Worm (Caenorhabditis elegans): Measurements from ENCODE around the gene adr-2.
A peak's percentile ranks its signal among the peaks of the same experiment; 100 is the strongest.

The adr-2 gene

ce11 chrIII:7195325-7195724, 37.4 kb downstream of the adr-2 start, which contains the start of gene F37C12.18:
F37C12.18 (minus strand) TSS chrIII:7195425.
- TF ChIP-seq aha-1 (tag) (peak; percentile 68), unc-62 (GFP tag; optimal IDR thresholded peaks at IDR 0.05 in 1 of 2) (no peak), unc-62 (tag; optimal IDR thresholded peaks at IDR 0.05) (no peak), madf-5 (GFP tag; IDR thresholded peaks at IDR 0.05) (no peak), lir-3 (tag; optimal IDR thresholded peaks at IDR 0.05) (no peak), nhr-48 (tag; optimal IDR thresholded peaks at IDR 0.05) (no peak), lin-15B (tag; optimal IDR thresholded peaks at IDR 0.05) (no peak)

- TF ChIP-seq ctbp-1 (GFP tag; IDR thresholded peaks at IDR 0.05), result no peak
- no peak for TF ChIP-seq ceh-82 (tag; optimal IDR thresholded peaks at IDR 0.05)
- TF ChIP-seq mdl-1 (tag; optimal IDR thresholded peaks at IDR 0.05), result no peak
- no peak for TF ChIP-seq vab-7 (GFP tag; IDR thresholded peaks at IDR 0.05)
- no peak for TF ChIP-seq mep-1 (tag; optimal IDR thresholded peaks at IDR 0.05)
- no peak for TF ChIP-seq zip-2 (tag; optimal IDR thresholded peaks at IDR 0.05)
Measured at ce11 chrIII:7192942-7193665, 39.6 kb downstream of the adr-2 start, which contains the start of gene mec-14. mec-14 (minus strand) TSS chrIII:7192992.

- TF ChIP-seq hlh-30 (tag; optimal IDR thresholded peaks at IDR 0.05; ENCODE audit: insufficient read depth), result peak; percentile 77
- TF ChIP-seq hlh-11 (tag; optimal IDR thresholded peaks at IDR 0.05), result peak; percentile 69
- TF ChIP-seq dmd-6 (GFP tag; IDR thresholded peaks at IDR 0.05), result peak; percentile 53; the same call in 1 of the 2 replicates
- no peak for TF ChIP-seq jun-1 (tag; optimal IDR thresholded peaks at IDR 0.05)
- TF ChIP-seq dmd-9 (GFP tag; IDR thresholded peaks at IDR 0.05), result no peak
- 0 out of 2 replicates have a peak, but pooled peaks have one; percentile 23 for TF ChIP-seq arid-1 (GFP tag; conservative IDR thresholded peaks at IDR 0.05)
- peak; percentile 39 for TF ChIP-seq F37D6.2 (tag; optimal IDR thresholded peaks at IDR 0.05)
- peak; percentile 21 for TF ChIP-seq pqm-1 (tag; optimal IDR thresholded peaks at IDR 0.05)
- TF ChIP-seq zfp-2 (tag; optimal IDR thresholded peaks at IDR 0.05), result peak; percentile 94
- TF ChIP-seq hif-1 (tag; optimal IDR thresholded peaks at IDR 0.05), result peak in 1 of 2 experiments; percentile 63
- peak; percentile 9 for TF ChIP-seq fkh-10 (GFP tag; optimal IDR thresholded peaks at IDR 0.05)
- TF ChIP-seq hmg-1.1 (GFP tag; IDR thresholded peaks at IDR 0.05), result peak; percentile 81
- TF ChIP-seq nhr-48 (tag; optimal IDR thresholded peaks at IDR 0.05), result peak; percentile 11
- TF ChIP-seq ZK546.5 (tag; optimal IDR thresholded peaks at IDR 0.05), result peak in 1 of 2 experiments; percentile 52
- no peak for TF ChIP-seq daf-16 (GFP tag; optimal IDR thresholded peaks at IDR 0.05)
- TF ChIP-seq daf-16 (tag; optimal IDR thresholded peaks at IDR 0.05), result peak; percentile 16
- TF ChIP-seq R02D3.7 (tag; optimal IDR thresholded peaks at IDR 0.05), result peak; percentile 84
- TF ChIP-seq dve-1 (tag; optimal IDR thresholded peaks at IDR 0.05; ENCODE audit: insufficient read depth), result peak; percentile 82
- TF ChIP-seq unc-62 (GFP tag; optimal IDR thresholded peaks at IDR 0.05 in 1 of 2), result peak in 1 of 2 experiments; percentile 77
- no peak for TF ChIP-seq unc-62 (tag; optimal IDR thresholded peaks at IDR 0.05)
- peak; percentile 92 for TF ChIP-seq mes-2 (tag; optimal IDR thresholded peaks at IDR 0.05; ENCODE audit: poor library complexity, severe bottlenecking)
- peak; percentile 48; the same call in 1 of the 2 replicates for TF ChIP-seq ceh-20 (GFP tag; IDR thresholded peaks at IDR 0.05)
- 0 out of 2 replicates have a peak, but pooled peaks have one; percentile 30 for TF ChIP-seq tra-1 (GFP tag; IDR thresholded peaks at IDR 0.05)
- peak; percentile 9 to 92 for TF ChIP-seq lsy-2 (tag; optimal IDR thresholded peaks at IDR 0.05)
- peak; percentile 91 for TF ChIP-seq nhr-11 (tag; optimal IDR thresholded peaks at IDR 0.05)
- no peak for TF ChIP-seq unc-39 (tag; optimal IDR thresholded peaks at IDR 0.05)
- no peak for TF ChIP-seq Y5F2A.4 (GFP tag; optimal IDR thresholded peaks at IDR 0.05)
- TF ChIP-seq F49E8.2 (tag; optimal IDR thresholded peaks at IDR 0.05; ENCODE audit: borderline replicate concordance), result no peak
- peak; percentile 38 for TF ChIP-seq unc-130 (GFP tag; optimal IDR thresholded peaks at IDR 0.05)
- TF ChIP-seq ces-1 (GFP tag; optimal IDR thresholded peaks at IDR 0.05), result peak; percentile 67
- peak; percentile 58 for TF ChIP-seq lin-13 (GFP tag; optimal IDR thresholded peaks at IDR 0.05)
- TF ChIP-seq zfp-3 (GFP tag; conservative IDR thresholded peaks at IDR 0.05), result no peak
- TF ChIP-seq nhr-25 (tag; optimal IDR thresholded peaks at IDR 0.05; ENCODE audit: borderline replicate concordance, insufficient read depth), result peak; percentile 49
- peak; percentile 4 to 28 for TF ChIP-seq mdl-1 (tag; optimal IDR thresholded peaks at IDR 0.05)
- TF ChIP-seq mep-1 (tag; optimal IDR thresholded peaks at IDR 0.05), result peak; percentile 82
- peak; percentile 74 for TF ChIP-seq lin-38 (GFP tag; IDR thresholded peaks at IDR 0.05)
Measured at ce11 chrIII:7189581-7190128, 43.0 kb downstream of the adr-2 start, which contains the start of gene rps-21. rps-21 (minus strand) TSS chrIII:7189631.

Data from whole organism, L4 larva.